Worm (Caenorhabditis elegans) whole organism, L1 larva: ENCODE measurements around the gene fbxa-15.

ENCODE experiments used
- ama-1 ChIP-seq: fragments of 150-350 bp; optimal IDR thresholded peaks from 2 replicates; lab custom pipeline; 2014
- ztf-11 ChIP-seq, 2 experiments: sonication (generic microtip); optimal IDR thresholded peaks; 2 replicates each; lab custom pipeline; 2016 to 2017; ENCODE audit warnings: missing genetic modification characterization in 2 of 2, missing biosample characterization in 1 of 2, missing compliant biosample characterization in 1 of 2

DNA sequence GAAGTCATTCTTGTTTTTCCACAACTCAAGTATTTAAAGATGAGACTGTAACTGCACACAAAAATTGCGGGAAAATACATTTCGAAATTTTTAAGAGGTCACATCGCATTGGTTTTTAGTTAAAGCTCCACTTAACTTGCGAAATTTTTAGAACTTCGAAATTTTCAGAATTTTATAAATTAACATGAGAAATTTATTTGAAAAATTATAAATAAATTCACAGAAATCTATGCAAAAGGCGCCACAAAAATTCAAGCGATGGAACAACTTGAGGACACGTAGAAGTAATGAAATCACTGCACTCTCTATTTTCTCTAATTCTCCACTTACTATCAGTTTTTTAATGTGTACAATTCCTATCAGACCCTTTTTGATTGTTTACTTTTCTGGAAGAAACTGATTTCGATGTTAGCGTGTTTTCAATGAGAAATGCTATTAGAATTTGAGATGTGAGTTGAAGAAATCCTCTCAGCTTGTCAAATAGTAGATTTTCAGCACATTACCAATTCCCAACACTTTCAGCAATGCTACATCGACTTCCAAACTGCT, 50.0 kb downstream of the fbxa-15 start, which contains the start of gene fbxa-31:
- TF ChIP-seq ama-1 (no peak), ztf-11 (tag; optimal IDR thresholded peaks at IDR 0.05; lab: Kevin White, UChicago) (no peak)
